Fruit fly (Drosophila melanogaster): ENCODE data around the gene Non2.

Gene Non2

DNA sequence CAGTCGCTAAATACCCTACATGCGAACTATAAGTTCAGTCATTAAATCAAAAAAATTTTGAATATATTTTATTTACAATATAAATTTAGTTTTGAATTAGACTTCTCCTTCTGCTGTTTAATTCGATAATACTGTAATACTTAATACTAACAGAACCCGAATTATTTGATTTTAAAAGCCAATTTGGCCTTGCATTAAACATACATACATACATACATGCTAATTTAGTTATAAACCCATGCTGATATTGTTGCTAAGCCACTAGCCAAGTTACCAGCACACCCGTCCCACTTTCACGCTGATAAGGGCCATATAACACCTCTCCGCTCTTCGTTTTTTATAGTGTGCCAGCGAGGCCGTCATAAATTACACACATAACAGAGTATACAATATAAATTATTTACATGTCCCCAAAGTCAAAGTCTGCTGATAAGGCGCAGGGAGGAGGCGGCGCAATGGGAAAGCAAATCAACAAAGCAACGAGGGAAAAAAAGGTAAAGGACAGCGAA lies 32.4 kb downstream of the Non2 start (continued):
- TF ChIP-seq ato (GFP tag; IDR thresholded peaks at IDR 0.05; ENCODE audit: partially characterized antibody) (no peak), Lim3 (GFP tag; IDR thresholded peaks at IDR 0.05) (no peak), dmrt99B (tag; optimal IDR thresholded peaks at IDR 0.05) (peak; percentile 71), ranshi (GFP tag; IDR thresholded peaks at IDR 0.05) (no peak), odd (GFP tag; optimal IDR thresholded peaks at IDR 0.05) (peak; percentile 76), Hr39 (optimal IDR thresholded peaks at IDR 0.05) (no peak), CG16779 (GFP tag; IDR thresholded peaks at IDR 0.05) (no peak), CG33557 (GFP tag; optimal IDR thresholded peaks at IDR 0.05) (peak; percentile 51), mam (GFP tag; optimal IDR thresholded peaks at IDR 0.05) (no peak), pho (GFP tag; optimal IDR thresholded peaks at IDR 0.05) (no peak), CG31365 (tag; optimal IDR thresholded peaks at IDR 0.05) (peak; percentile 41), CG14050 (GFP tag; IDR thresholded peaks at IDR 0.05) (no peak), esg (GFP tag; conservative IDR thresholded peaks at IDR 0.05) (0 out of 2 replicates have a peak, but pooled peaks have one; percentile 8), maf-S (GFP tag; optimal IDR thresholded peaks at IDR 0.05) (no peak), Nf-YB (GFP tag; optimal IDR thresholded peaks at IDR 0.05) (peak; percentile 13), ab (GFP tag; optimal IDR thresholded peaks at IDR 0.05) (no peak), CG30431 (GFP tag; optimal IDR thresholded peaks at IDR 0.05) (no peak), Ets97D (GFP tag; optimal IDR thresholded peaks at IDR 0.05) (no peak), nau (GFP tag; optimal IDR thresholded peaks at IDR 0.05) (peak; percentile 57), CG6683 (GFP tag; optimal IDR thresholded peaks at IDR 0.05) (peak; percentile 40), pzg (GFP tag; optimal IDR thresholded peaks at IDR 0.05) (no peak), CG17361 (GFP tag; IDR thresholded peaks at IDR 0.05) (peak; percentile 59; the same call in 2 of the 3 replicates), stwl (tag; optimal IDR thresholded peaks at IDR 0.05) (no peak), CG3065 (GFP tag; optimal IDR thresholded peaks at IDR 0.05) (no peak), CG9876 (GFP tag; optimal IDR thresholded peaks at IDR 0.05) (no peak), Pdp1 (GFP tag; optimal IDR thresholded peaks at IDR 0.05) (peak in 1 of 2 experiments; percentile 83), CG10543 (GFP tag; optimal IDR thresholded peaks at IDR 0.05) (peak; percentile 40), fd3F (GFP tag; optimal IDR thresholded peaks at IDR 0.05) (peak; percentile 3), Sox100B (GFP tag; optimal IDR thresholded peaks at IDR 0.05) (peak; percentile 60), CG10565 (GFP tag; optimal IDR thresholded peaks at IDR 0.05) (no peak), p53 (GFP tag; optimal IDR thresholded peaks at IDR 0.05) (no peak), CG18764 (GFP tag; optimal IDR thresholded peaks at IDR 0.05) (no peak), bcd (GFP tag; optimal IDR thresholded peaks at IDR 0.05) (peak; percentile 48), dm (GFP tag; optimal IDR thresholded peaks at IDR 0.05) (no peak), Spps (tag; optimal IDR thresholded peaks at IDR 0.05) (no peak), CG10979 (tag; optimal IDR thresholded peaks at IDR 0.05) (peak; percentile 49), ac (GFP tag; optimal IDR thresholded peaks at IDR 0.05) (peak; percentile 51), CG2202 (tag; optimal IDR thresholded peaks at IDR 0.05) (peak; percentile 44), CG17912 (GFP tag; optimal IDR thresholded peaks at IDR 0.05) (peak; percentile 86), CG14860 (GFP tag; IDR thresholded peaks at IDR 0.05; ENCODE audit: partially characterized antibody) (no peak), crc (GFP tag; optimal IDR thresholded peaks at IDR 0.05) (no peak), CG12299 (tag; optimal IDR thresholded peaks at IDR 0.05) (peak; percentile 62), emc (GFP tag; optimal IDR thresholded peaks at IDR 0.05) (no peak), CG15601 (tag; optimal IDR thresholded peaks at IDR 0.05) (peak; percentile 46), Oaz (GFP tag; IDR thresholded peaks at IDR 0.05) (no peak), CG7928 (GFP tag; optimal IDR thresholded peaks at IDR 0.05) (no peak), jigr1 (GFP tag; IDR thresholded peaks at IDR 0.05) (no peak), zfh2 (GFP tag; optimal IDR thresholded peaks at IDR 0.05) (no peak), her (GFP tag; optimal IDR thresholded peaks at IDR 0.05) (no peak), ken (GFP tag; IDR thresholded peaks at IDR 0.05) (no peak), lab (GFP tag; optimal IDR thresholded peaks at IDR 0.05) (peak; percentile 75)

Data from whole organism, embryonic.